Worm (Caenorhabditis elegans) whole organism, L1 larva: ENCODE data around the gene F54H5.2.

Experiments used
- Y116A8C.19 ChIP-seq: sonication (generic microtip); optimal IDR thresholded peaks from 2 replicates; lab custom pipeline; 2016; ENCODE audit warnings: missing compliant biosample characterization, missing genetic modification characterization, borderline replicate concordance
- alr-1 ChIP-seq: fragments of 200-800 bp; sonication (Bioruptor generic); optimal IDR thresholded peaks from 2 replicates; lab custom pipeline; 2018; ENCODE audit warnings: borderline replicate concordance, mild to moderate bottlenecking, missing genetic modification characterization, missing compliant biosample characterization
- ama-1 ChIP-seq: fragments of 150-350 bp; optimal IDR thresholded peaks from 2 replicates; lab custom pipeline; 2014
- blmp-1 ChIP-seq: fragments of 150-350 bp; optimal IDR thresholded peaks from 2 replicates; lab custom pipeline; 2014; ENCODE audit warnings: missing biosample characterization, missing genetic modification characterization
- ceh-63 ChIP-seq: fragments of 200-800 bp; sonication (Bioruptor generic); optimal IDR thresholded peaks from 2 replicates; lab custom pipeline; 2018; ENCODE audit warnings: mild to moderate bottlenecking, missing genetic modification characterization, missing compliant biosample characterization
- ceh-8 ChIP-seq: fragments of 200-800 bp; sonication (Bioruptor generic); optimal IDR thresholded peaks from 2 replicates; lab custom pipeline; 2018; ENCODE audit warnings: mild to moderate bottlenecking, missing genetic modification characterization, moderate library complexity, missing compliant biosample characterization
- ceh-82 ChIP-seq, 3 experiments: fragments of 150-350 bp in 1 of 3; sonication (generic microtip) in 2 of 3; optimal IDR thresholded peaks; 2 replicates each; lab custom pipeline; 2014 to 2017; ENCODE audit warnings: missing biosample characterization in 3 of 3, missing genetic modification characterization in 3 of 3
- dpl-1 ChIP-seq, 3 experiments: fragments of 150-350 bp in 2 of 3; sonication (generic microtip) in 1 of 3; optimal IDR thresholded peaks; 2 replicates each; lab custom pipeline; 2014 to 2017; ENCODE audit warnings: missing biosample characterization in 3 of 3, missing genetic modification characterization in 3 of 3, missing genetic modification reagents in 3 of 3
- efl-1 ChIP-seq, 4 experiments: fragments of 150-350 bp; optimal IDR thresholded peaks in 3 of 4; peaks in 1 of 4; 1 replicate in 1 of 4; 2 replicates in 3 of 4; lab custom pipeline; 2014; ENCODE audit warnings: missing biosample characterization in 2 of 4, missing genetic modification characterization in 2 of 4, missing genetic modification reagents in 2 of 4
- efl-3 ChIP-seq: fragments of 200-800 bp; sonication (Bioruptor generic); optimal IDR thresholded peaks from 2 replicates; lab custom pipeline; 2018; ENCODE audit warnings: mild to moderate bottlenecking, missing genetic modification characterization, missing compliant biosample characterization
- egl-13 ChIP-seq: sonication (generic microtip); optimal IDR thresholded peaks from 2 replicates; lab custom pipeline; 2016; ENCODE audit warnings: missing genotype, missing genetic modification reagents, missing genetic modification characterization, missing compliant biosample characterization
- egl-27 ChIP-seq, 2 experiments: fragments of 150-350 bp in 1 of 2; sonication (generic microtip); optimal IDR thresholded peaks; 3 replicates each; lab custom pipeline; 2017 to 2018; ENCODE audit warnings: missing biosample characterization in 2 of 2, missing genetic modification characterization in 2 of 2, missing genetic modification reagents in 2 of 2
- elt-2 ChIP-seq: sonication (generic microtip); optimal IDR thresholded peaks from 2 replicates; lab custom pipeline; 2016; ENCODE audit warnings: missing genetic modification characterization, mild to moderate bottlenecking, inconsistent platforms, missing compliant biosample characterization, missing genetic modification reagents
- fkh-10 ChIP-seq: sonication (generic microtip); optimal IDR thresholded peaks from 2 replicates; lab custom pipeline; 2017; ENCODE audit warnings: missing biosample characterization, missing genetic modification reagents, missing genetic modification characterization
- fos-1 ChIP-seq: fragments of 150-350 bp; optimal IDR thresholded peaks from 2 replicates; lab custom pipeline; 2014; ENCODE audit warnings: missing biosample characterization, missing genetic modification characterization
- grh-1 ChIP-seq: fragments of 200-800 bp; sonication (Bioruptor generic); IDR thresholded peaks from 2 replicates; pipeline ENCODE4 v1.3.6; 2022; ENCODE audit warnings: missing genetic modification reagents, missing genetic modification characterization, missing compliant biosample characterization
- hpl-2 ChIP-seq: fragments of 150-350 bp; optimal IDR thresholded peaks from 2 replicates; lab custom pipeline; 2014; ENCODE audit warnings: missing biosample characterization, missing genetic modification reagents, missing genetic modification characterization
- irx-1 ChIP-seq: sonication (generic microtip); optimal IDR thresholded peaks from 2 replicates; lab custom pipeline; 2016; ENCODE audit warnings: missing genetic modification characterization, missing compliant biosample characterization
- isw-1 ChIP-seq: fragments of 200-800 bp; sonication (Bioruptor generic); IDR thresholded peaks from 2 replicates; pipeline ENCODE4 v1.3.6; 2022; ENCODE audit warnings: missing genetic modification characterization, missing compliant biosample characterization
- lin-15B ChIP-seq: fragments of 150-350 bp; sonication (generic microtip); optimal IDR thresholded peaks from 3 replicates; lab custom pipeline; 2014; ENCODE audit warnings: missing biosample characterization, missing genetic modification characterization
- nhr-20 ChIP-seq: sonication (generic microtip); optimal IDR thresholded peaks from 2 replicates; lab custom pipeline; 2016; ENCODE audit warnings: mild to moderate bottlenecking, missing genetic modification characterization, missing compliant biosample characterization
- nhr-76 ChIP-seq: sonication (generic microtip); optimal IDR thresholded peaks from 2 replicates; lab custom pipeline; 2017; ENCODE audit warnings: missing biosample characterization, missing genetic modification characterization
- nhr-84 ChIP-seq: sonication (generic microtip); optimal IDR thresholded peaks from 2 replicates; lab custom pipeline; 2017; ENCODE audit warnings: missing biosample characterization, missing genetic modification characterization
- nhr-85 ChIP-seq: sonication (generic microtip); peaks from one replicate; lab custom pipeline; 2016; ENCODE audit warnings: missing genetic modification characterization, inconsistent platforms, missing compliant biosample characterization
- pqm-1 ChIP-seq: sonication (generic microtip); optimal IDR thresholded peaks from 3 replicates; lab custom pipeline; 2017; ENCODE audit warnings: missing biosample characterization, missing genetic modification characterization
- rnt-1 ChIP-seq: sonication (generic microtip); optimal IDR thresholded peaks from 2 replicates; lab custom pipeline; 2016; ENCODE audit warnings: mild to moderate bottlenecking, missing genetic modification characterization, moderate library complexity, missing compliant biosample characterization
- skn-1 ChIP-seq: fragments of 150-350 bp; optimal IDR thresholded peaks from 2 replicates; lab custom pipeline; 2014; ENCODE audit warnings: missing biosample characterization, missing genetic modification characterization
- snpc-4 ChIP-seq: fragments of 150-350 bp; optimal IDR thresholded peaks from 2 replicates; lab custom pipeline; 2014; ENCODE audit warnings: missing biosample characterization, missing genetic modification characterization
- sox-4 ChIP-seq: sonication (generic microtip); optimal IDR thresholded peaks from 2 replicates; lab custom pipeline; 2016; ENCODE audit warnings: missing genetic modification characterization, missing compliant biosample characterization
- sptf-1 ChIP-seq: fragments of 150-350 bp; optimal IDR thresholded peaks from 2 replicates; lab custom pipeline; 2014; ENCODE audit warnings: missing biosample characterization, missing genetic modification characterization
- swsn-7 ChIP-seq: sonication (generic microtip); optimal IDR thresholded peaks from 2 replicates; lab custom pipeline; 2016; ENCODE audit warnings: missing genetic modification characterization, missing compliant biosample characterization
- tbx-2 ChIP-seq: sonication (generic microtip); optimal IDR thresholded peaks from 2 replicates; lab custom pipeline; 2016; ENCODE audit warnings: missing genetic modification characterization, missing compliant biosample characterization
- tlp-1 ChIP-seq: fragments of 150-350 bp; optimal IDR thresholded peaks from 2 replicates; lab custom pipeline; 2014; ENCODE audit warnings: missing biosample characterization, missing genetic modification characterization
- unc-30 ChIP-seq: sonication (generic microtip); optimal IDR thresholded peaks from 2 replicates; lab custom pipeline; 2017; ENCODE audit warnings: missing biosample characterization, missing genetic modification characterization
- unc-62 ChIP-seq: fragments of 150-350 bp; optimal IDR thresholded peaks from 2 replicates; lab custom pipeline; 2014; ENCODE audit warnings: missing biosample characterization, missing genetic modification reagents, missing genetic modification characterization
- xbp-1 ChIP-seq: sonication (generic microtip); optimal IDR thresholded peaks from 2 replicates; lab custom pipeline; 2016; ENCODE audit warnings: missing genetic modification characterization, missing compliant biosample characterization
- zag-1 ChIP-seq: fragments of 150-350 bp; optimal IDR thresholded peaks from 2 replicates; lab custom pipeline; 2014; ENCODE audit warnings: missing biosample characterization, missing genetic modification characterization
- ztf-4 ChIP-seq: fragments of 150-350 bp; optimal IDR thresholded peaks from 2 replicates; lab custom pipeline; 2014; ENCODE audit warnings: missing biosample characterization, missing genetic modification characterization

F54H5.2 gene

ce11 chrII:6658766-6659165, 31.5 kb downstream of the F54H5.2 start, which contains the start of gene T19D12.10:
Gene T19D12.10, minus strand, starts transcription at chrII:6658866.
- no peak for TF ChIP-seq nhr-76
- no peak for TF ChIP-seq grh-1 (GFP tag; lab: Robert Waterston, UW)
- no peak for TF ChIP-seq efl-1 (optimal IDR thresholded peaks at IDR 0.05; lab: Kevin White, UChicago)
- no peak for TF ChIP-seq efl-1 (GFP tag; optimal IDR thresholded peaks at IDR 0.05 in 1 of 2; lab: Kevin White, UChicago)
- TF ChIP-seq ceh-63 (GFP tag; lab: Kevin White, UChicago): no peak
- TF ChIP-seq dpl-1 (GFP tag; optimal IDR thresholded peaks at IDR 0.05; lab: Kevin White, UChicago): no peak
- no peak for TF ChIP-seq fos-1 (tag; lab: Kevin White, UChicago)
- TF ChIP-seq unc-30 (tag; lab: Kevin White, UChicago): no peak
- no peak for TF ChIP-seq ceh-8 (GFP tag; lab: Kevin White, UChicago)
- no peak for TF ChIP-seq alr-1
- TF ChIP-seq swsn-7: no peak
- no peak for TF ChIP-seq elt-2 (tag; lab: Kevin White, UChicago)
- no peak for TF ChIP-seq egl-27 (tag; optimal IDR thresholded peaks at IDR 0.05; lab: Kevin White, UChicago)

ce11 chrII:6661211-6661610, 33.9 kb downstream of the F54H5.2 start, which contains the start of gene T19D12.2:
Gene T19D12.2, plus strand, starts transcription at chrII:6661335.
- TF ChIP-seq ztf-4 (tag; lab: Kevin White, UChicago) (no peak), pqm-1 (tag; lab: Kevin White, UChicago) (no peak), ama-1 (no peak), efl-3 (GFP tag; lab: Kevin White, UChicago) (no peak), ceh-82 (tag; optimal IDR thresholded peaks at IDR 0.05; lab: Kevin White, UChicago) (no peak), nhr-85 (tag; lab: Kevin White, UChicago) (no peak), zag-1 (tag; lab: Kevin White, UChicago) (no peak), skn-1 (tag; lab: Kevin White, UChicago) (no peak), unc-30 (tag; lab: Kevin White, UChicago) (no peak), elt-2 (tag; lab: Kevin White, UChicago) (peak; percentile 39), blmp-1 (tag; lab: Kevin White, UChicago) (no peak), tlp-1 (tag; lab: Kevin White, UChicago) (peak; percentile 4), sptf-1 (tag; lab: Kevin White, UChicago) (no peak)

ce11 chrII:6663799-6664198, 36.5 kb downstream of the F54H5.2 start:
- TF ChIP-seq lin-15B (tag; lab: Kevin White, UChicago): no peak
- TF ChIP-seq isw-1 (GFP tag; lab: Robert Waterston, UW): no peak
- no peak for TF ChIP-seq tlp-1 (tag; lab: Kevin White, UChicago)
- no peak for TF ChIP-seq egl-13
- no peak for TF ChIP-seq pqm-1 (tag; lab: Kevin White, UChicago)
- TF ChIP-seq nhr-20: no peak
- TF ChIP-seq nhr-84 (tag; lab: Kevin White, UChicago): no peak
- no peak for TF ChIP-seq Y116A8C.19 (tag; lab: Kevin White, UChicago)
- TF ChIP-seq grh-1 (GFP tag; lab: Robert Waterston, UW): no peak
- no peak for TF ChIP-seq xbp-1 (tag; lab: Kevin White, UChicago)
- TF ChIP-seq fkh-10 (GFP tag; lab: Kevin White, UChicago): no peak
- TF ChIP-seq irx-1 (tag; lab: Kevin White, UChicago): no peak
- TF ChIP-seq unc-62: no peak
- no peak for TF ChIP-seq alr-1
- TF ChIP-seq snpc-4: no peak
- no peak for TF ChIP-seq hpl-2
- no peak for TF ChIP-seq sox-4
- no peak for TF ChIP-seq blmp-1 (tag; lab: Kevin White, UChicago)
- TF ChIP-seq tbx-2 (tag; lab: Kevin White, UChicago): no peak

ce11 chrII:6665908-6666307, 38.6 kb downstream of the F54H5.2 start:
- TF ChIP-seq elt-2 (tag; lab: Kevin White, UChicago) (peak; percentile 64), rnt-1 (tag; lab: Kevin White, UChicago) (no peak)
- TF ChIP-seq, all 84 proteins: peak for 1
